Fruit fly (Drosophila melanogaster): ENCODE measurements around the gene zfh1.

dm6 chr3R:30721215-30721862 lies 44.4 kb upstream of the zfh1 start:
- TF ChIP-seq usp (GFP tag; optimal IDR thresholded peaks at IDR 0.05), result no peak
- TF ChIP-seq psq (optimal IDR thresholded peaks at IDR 0.05), result no peak
- no peak for TF ChIP-seq Dll (optimal IDR thresholded peaks at IDR 0.05)
- TF ChIP-seq EcR (GFP tag; optimal IDR thresholded peaks at IDR 0.05), result no peak

All from whole organism.